Worm (Caenorhabditis elegans): ENCODE measurements around the gene C24D10.2.

- TF ChIP-seq lsy-2 (tag; optimal IDR thresholded peaks at IDR 0.05), result no peak
- TF ChIP-seq nhr-76 (tag; optimal IDR thresholded peaks at IDR 0.05), result no peak
- TF ChIP-seq snpc-4 (tag; optimal IDR thresholded peaks at IDR 0.05), result no peak
- TF ChIP-seq ham-2 (GFP tag; optimal IDR thresholded peaks at IDR 0.05), result no peak
- TF ChIP-seq ztf-11 (tag; optimal IDR thresholded peaks at IDR 0.05), result no peak
- no peak for TF ChIP-seq ceh-39 (tag; optimal IDR thresholded peaks at IDR 0.05)
- no peak for TF ChIP-seq nhr-12 (tag; optimal IDR thresholded peaks at IDR 0.05)
- no peak for TF ChIP-seq ces-1 (GFP tag; optimal IDR thresholded peaks at IDR 0.05)
- TF ChIP-seq unc-62 (GFP tag; optimal IDR thresholded peaks at IDR 0.05), result no peak
- no peak for TF ChIP-seq drap-1 (GFP tag; optimal IDR thresholded peaks at IDR 0.05)
Measured at ce11 chrIV:5166030-5166429, 2.9 kb downstream of the C24D10.2 start, which contains the start of gene ptp-5.1.
